Fruit fly (Drosophila melanogaster): ENCODE data around the gene hth.

DNA sequence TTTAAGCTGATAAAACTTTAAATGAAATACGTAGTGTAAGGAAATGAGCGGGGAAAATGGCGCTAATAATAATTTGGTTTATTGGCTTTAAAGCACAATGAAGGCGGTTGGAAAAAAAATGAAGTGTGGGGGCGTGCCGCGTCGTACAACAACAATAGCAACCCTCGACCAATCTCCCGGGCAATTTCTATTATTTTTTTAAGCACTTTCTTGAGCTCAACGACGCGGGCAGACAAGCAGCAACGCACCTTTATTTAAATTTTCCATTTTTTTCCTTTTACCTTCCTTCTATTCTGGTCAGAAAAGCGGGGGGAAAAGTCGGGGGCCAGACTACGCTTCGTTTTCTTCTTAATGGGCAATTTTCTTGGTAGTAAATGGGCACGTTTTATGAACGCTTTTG, 104.7 kb downstream of the hth start:
- TF ChIP-seq rn (GFP tag; IDR thresholded peaks at IDR 0.05) (no peak), CG34367 (tag; optimal IDR thresholded peaks at IDR 0.05) (no peak), CG13204 (GFP tag; optimal IDR thresholded peaks at IDR 0.05) (no peak), Pif1A (GFP tag; optimal IDR thresholded peaks at IDR 0.05) (no peak), CG8159 (tag; optimal IDR thresholded peaks at IDR 0.05) (no peak), EcR (GFP tag; optimal IDR thresholded peaks at IDR 0.05) (no peak), CG17806 (tag; optimal IDR thresholded peaks at IDR 0.05) (no peak), gl (tag; optimal IDR thresholded peaks at IDR 0.05) (no peak)

All from whole organism, pupa.